Worm (Caenorhabditis elegans) whole organism, mixed stage, embryonic: ENCODE measurements around the gene srt-50.
A peak's percentile ranks its signal among the peaks of the same experiment; 100 is the strongest.

Source experiments
- M03D4.4 ChIP-seq: sonication (generic microtip); optimal IDR thresholded peaks from 2 replicates; lab custom pipeline; 2017; ENCODE audit warnings: mild to moderate bottlenecking, missing genetic modification characterization, missing compliant biosample characterization
- bed-3 ChIP-seq: fragments of 200-800 bp; sonication (Bioruptor generic); optimal IDR thresholded peaks from 3 replicates; lab custom pipeline; 2018; ENCODE audit warnings: mild to moderate bottlenecking, missing genetic modification characterization, moderate library complexity, missing compliant biosample characterization
- blmp-1 ChIP-seq: fragments of 150-350 bp; optimal IDR thresholded peaks from 2 replicates; lab custom pipeline; 2014; ENCODE audit warnings: missing biosample characterization, missing genetic modification characterization
- ceh-39 ChIP-seq: fragments of 150-350 bp; optimal IDR thresholded peaks from 2 replicates; lab custom pipeline; 2014; ENCODE audit warnings: missing biosample characterization, missing genetic modification characterization
- ceh-43 ChIP-seq: fragments of 200-800 bp; sonication (Bioruptor generic); optimal IDR thresholded peaks from 2 replicates; lab custom pipeline; 2018; ENCODE audit warnings: mild to moderate bottlenecking, missing genetic modification characterization, moderate library complexity, missing compliant biosample characterization
- ceh-83 ChIP-seq: fragments of 200-800 bp; sonication (Bioruptor generic); optimal IDR thresholded peaks from 2 replicates; lab custom pipeline; 2018; ENCODE audit warnings: mild to moderate bottlenecking, missing genetic modification characterization, missing compliant biosample characterization
- ces-1 ChIP-seq: fragments of 150-350 bp; optimal IDR thresholded peaks from 2 replicates; lab custom pipeline; 2014; ENCODE audit warnings: missing biosample characterization, missing genetic modification reagents, missing genetic modification characterization
- cnd-1 ChIP-seq: fragments of 200-800 bp; sonication (Bioruptor generic); optimal IDR thresholded peaks from 2 replicates; lab custom pipeline; 2018; ENCODE audit warnings: mild to moderate bottlenecking, missing genetic modification characterization, missing compliant biosample characterization
- drap-1 ChIP-seq: fragments of 200-800 bp; sonication (Bioruptor generic); optimal IDR thresholded peaks from 3 replicates; lab custom pipeline; 2018; ENCODE audit warnings: mild to moderate bottlenecking, missing genetic modification characterization, missing compliant biosample characterization
- elt-1 ChIP-seq: sonication (generic microtip); optimal IDR thresholded peaks from 2 replicates; lab custom pipeline; 2017; ENCODE audit warnings: missing genetic modification characterization, mild to moderate bottlenecking, missing compliant biosample characterization, antibody characterized with exemption, moderate library complexity, borderline replicate concordance; ENCODE audit not compliant: insufficient read depth
- elt-3 ChIP-seq: fragments of 150-350 bp; optimal IDR thresholded peaks from 2 replicates; lab custom pipeline; 2014; ENCODE audit warnings: missing biosample characterization, missing genetic modification characterization
- flh-1 ChIP-seq: fragments of 200-800 bp; sonication (Bioruptor generic); optimal IDR thresholded peaks from 2 replicates; lab custom pipeline; 2018; ENCODE audit warnings: mild to moderate bottlenecking, missing genetic modification characterization, moderate library complexity, missing compliant biosample characterization
- ham-2 ChIP-seq: fragments of 200-800 bp; sonication (Bioruptor generic); optimal IDR thresholded peaks from 2 replicates; lab custom pipeline; 2018; ENCODE audit warnings: mild to moderate bottlenecking, missing genetic modification characterization, missing compliant biosample characterization
- hlh-1 ChIP-seq: fragments of 150-350 bp; optimal IDR thresholded peaks from 2 replicates; lab custom pipeline; 2014; ENCODE audit warnings: missing biosample characterization, missing genetic modification reagents, missing genetic modification characterization
- lin-13 ChIP-seq: fragments of 150-350 bp; optimal IDR thresholded peaks from 2 replicates; lab custom pipeline; 2014; ENCODE audit warnings: missing biosample characterization, missing genetic modification characterization
- lin-32 ChIP-seq: fragments of 200-800 bp; sonication (Bioruptor generic); optimal IDR thresholded peaks from 2 replicates; lab custom pipeline; 2018; ENCODE audit warnings: mild to moderate bottlenecking, missing genetic modification characterization, missing compliant biosample characterization
- lsy-2 ChIP-seq: fragments of 150-350 bp; optimal IDR thresholded peaks from 2 replicates; lab custom pipeline; 2014; ENCODE audit warnings: missing biosample characterization, missing genetic modification characterization
- mab-5 ChIP-seq: fragments of 150-350 bp; optimal IDR thresholded peaks from 2 replicates; lab custom pipeline; 2014; ENCODE audit warnings: missing biosample characterization, missing genetic modification characterization
- mep-1 ChIP-seq: fragments of 150-350 bp; optimal IDR thresholded peaks from 2 replicates; lab custom pipeline; 2017; ENCODE audit warnings: missing biosample characterization, missing genetic modification reagents, missing genetic modification characterization, inconsistent platforms
- nhr-2 ChIP-seq: fragments of 150-350 bp; optimal IDR thresholded peaks from 2 replicates; lab custom pipeline; 2014; ENCODE audit warnings: missing biosample characterization, missing genetic modification characterization
- nhr-237 ChIP-seq: fragments of 150-350 bp; optimal IDR thresholded peaks from 2 replicates; lab custom pipeline; 2014; ENCODE audit warnings: missing biosample characterization, missing genetic modification characterization
- nhr-28 ChIP-seq: fragments of 150-350 bp; optimal IDR thresholded peaks from 2 replicates; lab custom pipeline; 2014; ENCODE audit warnings: missing biosample characterization, missing genetic modification characterization
- nhr-76 ChIP-seq: sonication (generic microtip); optimal IDR thresholded peaks from 2 replicates; lab custom pipeline; 2017; ENCODE audit warnings: missing biosample characterization, missing genetic modification characterization
- pha-4 ChIP-seq: fragments of 150-350 bp; optimal IDR thresholded peaks from 2 replicates; lab custom pipeline; 2018; ENCODE audit warnings: missing biosample characterization, missing genetic modification reagents, missing genetic modification characterization
- sem-2 ChIP-seq: fragments of 200-800 bp; sonication (Bioruptor generic); optimal IDR thresholded peaks from 2 replicates; lab custom pipeline; 2018; ENCODE audit warnings: mild to moderate bottlenecking, missing genetic modification characterization, missing compliant biosample characterization
- snpc-4 ChIP-seq: fragments of 150-350 bp; optimal IDR thresholded peaks from 2 replicates; lab custom pipeline; 2014; ENCODE audit warnings: missing biosample characterization, missing genetic modification characterization
- tbx-8 ChIP-seq: fragments of 200-800 bp; sonication (Bioruptor generic); optimal IDR thresholded peaks from 2 replicates; lab custom pipeline; 2018; ENCODE audit warnings: mild to moderate bottlenecking, missing genetic modification characterization, moderate library complexity, missing compliant biosample characterization
- unc-120 ChIP-seq: sonication (generic microtip); optimal IDR thresholded peaks from 2 replicates; lab custom pipeline; 2017; ENCODE audit warnings: missing genetic modification characterization, missing compliant biosample characterization; ENCODE audit not compliant: poor library complexity, severe bottlenecking
- unc-39 ChIP-seq: fragments of 150-350 bp; optimal IDR thresholded peaks from 2 replicates; lab custom pipeline; 2014; ENCODE audit warnings: missing biosample characterization, missing genetic modification characterization
- unc-62 ChIP-seq: fragments of 150-350 bp; optimal IDR thresholded peaks from 2 replicates; lab custom pipeline; 2014; ENCODE audit warnings: missing biosample characterization, missing genetic modification reagents, missing genetic modification characterization
- zip-8 ChIP-seq: fragments of 150-350 bp; optimal IDR thresholded peaks from 2 replicates; lab custom pipeline; 2014; ENCODE audit warnings: missing biosample characterization, missing genetic modification characterization
- ztf-11 ChIP-seq: fragments of 150-350 bp; optimal IDR thresholded peaks from 2 replicates; lab custom pipeline; 2014; ENCODE audit warnings: missing biosample characterization, missing genetic modification characterization

srt-50 gene

ce11 chrIV:15103224-15103679, 28.8 kb downstream of the srt-50 start, which contains the start of gene srt-44:
TSS of gene srt-44 (plus strand) at chrIV:15103629.
- no peak for TF ChIP-seq zip-8 (tag; lab: Kevin White, UChicago)
- TF ChIP-seq bed-3 = no peak
- TF ChIP-seq pha-4 (tag; lab: Kevin White, UChicago) = no peak
- no peak for TF ChIP-seq ceh-43 (GFP tag; lab: Kevin White, UChicago)
- TF ChIP-seq mep-1 (tag; lab: Kevin White, UChicago) = no peak

- TF ChIP-seq nhr-76 (no peak), unc-120 (tag; lab: Kevin White, UChicago) (no peak), lin-13 (tag; lab: Kevin White, UChicago) (peak; percentile 44), hlh-1 (peak; percentile 50)
Measured at ce11 chrIV:15107218-15107617, 32.7 kb downstream of the srt-50 start.

ce11 chrIV:15108475-15108874, 34.0 kb downstream of the srt-50 start, which contains the start of gene M199.2:
TSS of gene M199.2 (plus strand) at chrIV:15108775.
- TF ChIP-seq tbx-8 (GFP tag; lab: Kevin White, UChicago) = no peak

- TF ChIP-seq lin-32 = no peak
- TF ChIP-seq unc-39 (tag; lab: Kevin White, UChicago) = no peak
- TF ChIP-seq snpc-4 (tag; lab: Kevin White, UChicago) = no peak
- no peak for TF ChIP-seq elt-3
- no peak for TF ChIP-seq nhr-76
- no peak for TF ChIP-seq M03D4.4 (tag; lab: Kevin White, UChicago)
- no peak for TF ChIP-seq nhr-237 (tag; lab: Kevin White, UChicago)
- no peak for TF ChIP-seq unc-120 (tag; lab: Kevin White, UChicago)
- no peak for TF ChIP-seq blmp-1 (tag; lab: Kevin White, UChicago)
- TF ChIP-seq ham-2 = no peak
- TF ChIP-seq sem-2 (GFP tag; lab: Kevin White, UChicago) = no peak
- TF ChIP-seq mab-5 (tag; lab: Kevin White, UChicago) = no peak
- no peak for TF ChIP-seq elt-1 (tag; lab: Kevin White, UChicago)
- no peak for TF ChIP-seq lin-13 (tag; lab: Kevin White, UChicago)
- TF ChIP-seq hlh-1 = no peak
- no peak for TF ChIP-seq ces-1 (GFP tag; lab: Kevin White, UChicago)
- no peak for TF ChIP-seq ztf-11 (tag; lab: Kevin White, UChicago)
- no peak for TF ChIP-seq ceh-39 (tag; lab: Kevin White, UChicago)
- TF ChIP-seq mep-1 (tag; lab: Kevin White, UChicago) = no peak
- TF ChIP-seq, all 35 proteins: peak for 0
Measured at ce11 chrIV:15113117-15113516, 38.6 kb downstream of the srt-50 start, which contains the start of gene M199.134. TSS of gene M199.134 (minus strand) at chrIV:15113217.

ce11 chrIV:15114324-15114723, 39.8 kb downstream of the srt-50 start, which contains the start of gene M199.135:
TSS of gene M199.135 (plus strand) at chrIV:15114624.
- TF ChIP-seq pha-4 (tag; lab: Kevin White, UChicago) (no peak), nhr-2 (no peak), bed-3 (no peak), lin-13 (tag; lab: Kevin White, UChicago) (no peak), zip-8 (tag; lab: Kevin White, UChicago) (no peak), M03D4.4 (tag; lab: Kevin White, UChicago) (no peak), unc-62 (GFP tag; lab: Kevin White, UChicago) (no peak), tbx-8 (GFP tag; lab: Kevin White, UChicago) (no peak), ceh-83 (no peak), unc-39 (tag; lab: Kevin White, UChicago) (no peak), ham-2 (no peak), ztf-11 (tag; lab: Kevin White, UChicago) (no peak), nhr-28 (tag; lab: Kevin White, UChicago) (no peak), mep-1 (tag; lab: Kevin White, UChicago) (no peak), cnd-1 (tag; lab: Kevin White, UChicago) (no peak), ceh-39 (tag; lab: Kevin White, UChicago) (no peak)

ce11 chrIV:15118390-15118789, 43.9 kb downstream of the srt-50 start, which contains the start of gene M199.136:
TSS of gene M199.136 (plus strand) at chrIV:15118690.
- TF ChIP-seq unc-120 (tag; lab: Kevin White, UChicago) (no peak), unc-62 (GFP tag; lab: Kevin White, UChicago) (no peak), lin-13 (tag; lab: Kevin White, UChicago) (no peak), elt-1 (tag; lab: Kevin White, UChicago) (no peak), snpc-4 (tag; lab: Kevin White, UChicago) (no peak), elt-3 (no peak), flh-1 (GFP tag; lab: Kevin White, UChicago) (no peak), ham-2 (no peak), drap-1 (GFP tag; lab: Kevin White, UChicago) (no peak), unc-39 (tag; lab: Kevin White, UChicago) (no peak), lsy-2 (tag; lab: Kevin White, UChicago) (no peak), blmp-1 (tag; lab: Kevin White, UChicago) (no peak), ceh-83 (no peak)
- TF ChIP-seq, all 35 proteins: peak for 0
